Fruit fly (Drosophila melanogaster): ENCODE results near the gene CG8925.

DNA sequence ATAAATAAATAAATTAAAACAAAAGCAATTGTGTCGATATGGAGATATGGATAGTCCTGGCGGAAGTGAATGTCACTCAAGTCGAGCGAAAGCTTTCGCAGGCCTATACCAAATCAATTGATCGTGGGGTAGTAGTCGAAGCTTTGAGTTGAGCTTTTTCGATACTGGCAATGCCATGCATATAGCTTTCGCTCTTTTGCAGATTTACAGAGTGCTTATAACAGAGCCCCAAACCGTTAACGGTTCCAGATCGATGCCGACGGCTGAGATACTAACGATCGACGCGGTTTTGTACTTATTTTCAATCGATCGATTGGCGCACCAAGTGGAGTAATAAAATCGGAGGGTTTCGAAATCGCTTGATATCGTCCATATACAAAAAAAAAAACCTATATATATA is at the start of gene CG8925:
- TF ChIP-seq CG8632 (GFP tag; optimal IDR thresholded peaks at IDR 0.05) (no peak), Smox (GFP tag; optimal IDR thresholded peaks at IDR 0.05) (no peak)
